Fruit fly (Drosophila melanogaster): ENCODE data around the gene CG3164.
A peak's percentile ranks its signal among the peaks of the same experiment; 100 is the strongest.

Gene CG3164

DNA sequence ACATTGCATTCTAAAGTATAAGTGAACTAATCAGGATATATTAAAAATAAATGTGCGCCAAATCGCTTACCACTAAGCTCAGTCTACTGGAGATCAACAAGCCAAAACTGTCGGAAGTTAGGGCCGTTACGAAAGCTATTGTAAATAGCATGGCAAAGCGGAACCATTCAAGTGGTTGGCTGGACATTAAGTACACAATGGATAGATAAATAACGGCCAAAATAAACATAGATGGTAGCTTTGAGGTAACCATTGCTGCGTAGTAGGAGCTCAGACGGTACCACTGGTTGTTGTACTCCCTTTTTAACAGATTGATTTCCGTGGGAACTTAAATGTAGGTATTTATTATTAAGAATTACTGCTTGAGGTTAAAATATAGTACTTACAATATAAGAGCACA, 12.8 kb downstream of the CG3164 start (continued):
- TF ChIP-seq Ptx1 (GFP tag; IDR thresholded peaks at IDR 0.05) (no peak), wek (GFP tag; optimal IDR thresholded peaks at IDR 0.05) (peak; percentile 59), ci (GFP tag; IDR thresholded peaks at IDR 0.05) (peak; percentile 72; the same call in 2 of the 3 replicates), eyg (GFP tag; optimal IDR thresholded peaks at IDR 0.05) (no peak), CG2199 (GFP tag; IDR thresholded peaks at IDR 0.05) (no peak), nmo (GFP tag; optimal IDR thresholded peaks at IDR 0.05) (no peak), lov (optimal IDR thresholded peaks at IDR 0.05) (no peak), lov (GFP tag; IDR thresholded peaks at IDR 0.05) (peak; percentile 61; the same call in 1 of the 3 replicates), nau (GFP tag; optimal IDR thresholded peaks at IDR 0.05) (peak; percentile 37), Usf (GFP tag; optimal IDR thresholded peaks at IDR 0.05) (no peak), Camta (GFP tag; optimal IDR thresholded peaks at IDR 0.05) (peak; percentile 5), CG2120 (GFP tag; optimal IDR thresholded peaks at IDR 0.05) (peak; percentile 11), CG17568 (GFP tag; optimal IDR thresholded peaks at IDR 0.05) (peak; percentile 8), CG14860 (GFP tag; IDR thresholded peaks at IDR 0.05; ENCODE audit: partially characterized antibody) (no peak), C15 (GFP tag; IDR thresholded peaks at IDR 0.05) (no peak), CG17186 (GFP tag; optimal IDR thresholded peaks at IDR 0.05) (no peak), CG6654 (GFP tag; optimal IDR thresholded peaks at IDR 0.05) (no peak), prd (optimal IDR thresholded peaks at IDR 0.05) (no peak), prd (GFP tag; IDR thresholded peaks at IDR 0.05) (no peak)

DNA sequence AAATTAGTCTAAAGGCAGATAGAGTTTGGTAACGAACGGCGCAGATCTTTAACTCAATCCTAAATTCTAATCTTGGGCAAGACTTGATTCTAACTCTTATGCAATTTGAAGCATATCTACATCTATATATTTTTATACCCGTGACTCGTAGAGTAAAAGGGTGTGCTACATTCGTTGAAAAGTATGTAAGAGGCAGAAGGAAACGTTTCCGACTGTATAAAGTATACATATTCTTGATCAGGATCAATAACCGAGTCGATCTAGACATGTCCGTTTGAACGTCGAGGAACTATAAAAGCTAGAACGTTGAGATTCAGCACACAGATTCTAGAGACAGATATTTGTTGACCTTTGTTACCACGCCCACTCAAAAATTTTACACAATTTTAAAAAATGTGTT, 14.2 kb downstream of the CG3164 start, which contains the start of gene CG13694:
Gene CG13694, minus strand, starts transcription at position 101 of the 400 bp plus-strand sequence.
- TF ChIP-seq CG11696 (GFP tag; IDR thresholded peaks at IDR 0.05): no peak
- TF ChIP-seq zf30C (GFP tag; optimal IDR thresholded peaks at IDR 0.05): no peak
- no peak for TF ChIP-seq CG15073 (GFP tag; optimal IDR thresholded peaks at IDR 0.05)
- no peak for TF ChIP-seq cad (GFP tag; optimal IDR thresholded peaks at IDR 0.05)
- TF ChIP-seq nom (GFP tag; optimal IDR thresholded peaks at IDR 0.05): no peak
- TF ChIP-seq en (GFP tag; optimal IDR thresholded peaks at IDR 0.05): no peak
- TF ChIP-seq CG7271 (tag; optimal IDR thresholded peaks at IDR 0.05): no peak
- no peak for TF ChIP-seq sima (GFP tag; optimal IDR thresholded peaks at IDR 0.05)
- no peak for TF ChIP-seq B-H1 (GFP tag; IDR thresholded peaks at IDR 0.05)
- TF ChIP-seq zfh2 (GFP tag; optimal IDR thresholded peaks at IDR 0.05): no peak
- TF ChIP-seq CG32772 (GFP tag; IDR thresholded peaks at IDR 0.05): no peak
- TF ChIP-seq crc (GFP tag; optimal IDR thresholded peaks at IDR 0.05): no peak
- TF ChIP-seq CG11456 (GFP tag; IDR thresholded peaks at IDR 0.05): no peak
- no peak for TF ChIP-seq HLH3B (GFP tag; IDR thresholded peaks at IDR 0.05)
- no peak for TF ChIP-seq CG14710 (tag; optimal IDR thresholded peaks at IDR 0.05)
- no peak for TF ChIP-seq Xbp1 (GFP tag; optimal IDR thresholded peaks at IDR 0.05)
- TF ChIP-seq Sry-δ (GFP tag; optimal IDR thresholded peaks at IDR 0.05): no peak
- no peak for TF ChIP-seq Dip3 (GFP tag; optimal IDR thresholded peaks at IDR 0.05)

DNA sequence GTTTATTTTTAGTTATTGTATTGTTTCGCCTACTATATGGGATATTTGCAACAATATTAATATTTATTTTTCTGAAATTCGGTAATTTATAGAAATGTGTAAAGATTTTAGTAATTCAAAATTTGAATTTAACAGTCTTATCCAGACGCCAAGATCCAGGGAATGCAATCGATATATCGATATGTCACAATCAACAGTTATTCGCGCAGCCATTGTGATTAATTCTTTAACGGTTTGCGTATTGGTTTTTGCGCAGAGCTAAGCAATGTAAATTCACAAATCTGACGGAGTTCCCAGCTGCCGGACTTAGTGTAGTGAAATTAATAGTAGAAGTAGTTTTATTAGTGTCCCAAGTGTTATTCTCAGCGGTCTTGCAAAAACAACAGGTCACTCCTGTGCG, 16.2 kb downstream of the CG3164 start, which contains the start of gene ND-15:
Gene ND-15, plus strand, starts transcription at position 298 of the 400 bp plus-strand sequence.
- no peak for TF ChIP-seq CG4404 (GFP tag; IDR thresholded peaks at IDR 0.05)
- no peak for TF ChIP-seq aop (GFP tag; IDR thresholded peaks at IDR 0.05)
- no peak for TF ChIP-seq org-1 (GFP tag; optimal IDR thresholded peaks at IDR 0.05)
- TF ChIP-seq eve (GFP tag; optimal IDR thresholded peaks at IDR 0.05): no peak
- no peak for TF ChIP-seq CG16863 (GFP tag; optimal IDR thresholded peaks at IDR 0.05)
- no peak for TF ChIP-seq CG14050 (GFP tag; IDR thresholded peaks at IDR 0.05)
- TF ChIP-seq Hr78 (GFP tag; optimal IDR thresholded peaks at IDR 0.05): no peak
- no peak for TF ChIP-seq CG7987 (GFP tag; optimal IDR thresholded peaks at IDR 0.05)
- TF ChIP-seq CG13624 (GFP tag; optimal IDR thresholded peaks at IDR 0.05): no peak
- TF ChIP-seq BEAF-32 (GFP tag; optimal IDR thresholded peaks at IDR 0.05): peak; percentile 83
- no peak for TF ChIP-seq bsh (GFP tag; optimal IDR thresholded peaks at IDR 0.05)
- peak; percentile 80 for TF ChIP-seq unc-4 (GFP tag; IDR thresholded peaks at IDR 0.05; ENCODE audit: partially characterized antibody)
- no peak for TF ChIP-seq lola (GFP tag; optimal IDR thresholded peaks at IDR 0.05)
- peak; percentile 92 for TF ChIP-seq phol (tag; optimal IDR thresholded peaks at IDR 0.05)
- TF ChIP-seq CG4360 (GFP tag; IDR thresholded peaks at IDR 0.05): no peak

All from whole organism, embryonic.